Fruit fly (Drosophila melanogaster) whole organism, embryonic: Measurements from ENCODE around the gene Cby.
A peak's percentile ranks its signal among the peaks of the same experiment; 100 is the strongest.

Source experiments
- Adf1 ChIP-seq: fragments of 200-800 bp; sonication (Bioruptor generic); IDR thresholded peaks from 2 replicates; pipeline ENCODE4 v1.3.6; 2022; ENCODE audit warnings: missing biosample characterization, missing genetic modification characterization
- Blimp-1 ChIP-seq: fragments of 200-800 bp; sonication (Bioruptor generic); optimal IDR thresholded peaks from 3 replicates; lab custom pipeline; 2018; ENCODE audit warnings: missing biosample characterization, missing genetic modification characterization, mild to moderate bottlenecking, moderate library complexity, missing genetic modification reagents
- BtbVII ChIP-seq: fragments of 200-800 bp; sonication (Bioruptor generic); optimal IDR thresholded peaks from 3 replicates; lab custom pipeline; 2017; ENCODE audit warnings: missing biosample characterization, mild to moderate bottlenecking, missing genetic modification characterization
- CG10979 ChIP-seq: fragments of 200-800 bp; sonication (Bioruptor generic); optimal IDR thresholded peaks from 2 replicates; lab custom pipeline; 2018; ENCODE audit warnings: missing biosample characterization, mild to moderate bottlenecking, missing genetic modification characterization, moderate library complexity
- CG11504 ChIP-seq: fragments of 200-800 bp; sonication (Bioruptor generic); optimal IDR thresholded peaks from 3 replicates; lab custom pipeline; 2019; ENCODE audit warnings: missing biosample characterization, mild to moderate bottlenecking, missing genetic modification characterization, moderate library complexity
- CG13296 ChIP-seq: fragments of 200-800 bp; sonication (Bioruptor generic); optimal IDR thresholded peaks from 3 replicates; lab custom pipeline; 2018; ENCODE audit warnings: missing biosample characterization, mild to moderate bottlenecking, missing genetic modification characterization
- CG14014 ChIP-seq: fragments of 200-800 bp; sonication (Bioruptor generic); IDR thresholded peaks from 2 replicates; pipeline ENCODE4 v1.3.6; 2022; ENCODE audit warnings: missing biosample characterization, missing genetic modification characterization
- CG14710 ChIP-seq: fragments of 200-800 bp; sonication (Bioruptor generic); optimal IDR thresholded peaks from 3 replicates; lab custom pipeline; 2019; ENCODE audit warnings: missing biosample characterization, mild to moderate bottlenecking, missing genetic modification characterization, moderate library complexity
- CG15269 ChIP-seq: fragments of 200-800 bp; sonication (Bioruptor generic); optimal IDR thresholded peaks from 2 replicates; lab custom pipeline; 2018; ENCODE audit warnings: missing biosample characterization, mild to moderate bottlenecking, missing genetic modification characterization, moderate library complexity
- CG15514 ChIP-seq: fragments of 200-800 bp; sonication (Bioruptor generic); optimal IDR thresholded peaks from 3 replicates; lab custom pipeline; 2017; ENCODE audit warnings: missing biosample characterization, missing genetic modification characterization, mild to moderate bottlenecking, moderate library complexity, missing genetic modification reagents
- CG15601 ChIP-seq: fragments of 200-800 bp; sonication (Bioruptor generic); optimal IDR thresholded peaks from 3 replicates; lab custom pipeline; 2019; ENCODE audit warnings: missing biosample characterization, mild to moderate bottlenecking, missing genetic modification characterization, moderate library complexity
- CG1603 ChIP-seq: fragments of 200-800 bp; sonication (Bioruptor generic); optimal IDR thresholded peaks from 2 replicates; lab custom pipeline; 2019; ENCODE audit warnings: missing biosample characterization, mild to moderate bottlenecking, missing genetic modification characterization, moderate library complexity
- CG17359 ChIP-seq: fragments of 200-800 bp; sonication (Bioruptor generic); optimal IDR thresholded peaks from 3 replicates; lab custom pipeline; 2018; ENCODE audit warnings: missing biosample characterization, mild to moderate bottlenecking, missing genetic modification characterization, moderate library complexity
- CG17361 ChIP-seq: fragments of 200-800 bp; sonication (Bioruptor generic); IDR thresholded peaks from 3 replicates; pipeline ENCODE4 v1.3.6; 2022; ENCODE audit warnings: missing biosample characterization, missing genetic modification characterization
- CG17385 ChIP-seq: fragments of 200-800 bp; sonication (Bioruptor generic); optimal IDR thresholded peaks from 3 replicates; lab custom pipeline; 2018; ENCODE audit warnings: missing biosample characterization, mild to moderate bottlenecking, missing genetic modification characterization
- CG18599 ChIP-seq: fragments of 200-800 bp; sonication (Bioruptor generic); optimal IDR thresholded peaks from 3 replicates; lab custom pipeline; 2017; ENCODE audit warnings: missing biosample characterization, missing genetic modification characterization, mild to moderate bottlenecking, moderate library complexity, missing genetic modification reagents
- CG30403 ChIP-seq: fragments of 200-800 bp; sonication (Bioruptor generic); optimal IDR thresholded peaks from 3 replicates; lab custom pipeline; 2016; ENCODE audit warnings: missing biosample characterization, missing genetic modification characterization
- CG31441 ChIP-seq: fragments of 200-800 bp; sonication (Bioruptor generic); IDR thresholded peaks from 2 replicates; pipeline ENCODE4 v1.3.6; 2022; ENCODE audit warnings: missing biosample characterization, missing genetic modification characterization
- CG4617 ChIP-seq: fragments of 200-800 bp; sonication (Bioruptor generic); optimal IDR thresholded peaks from 3 replicates; lab custom pipeline; 2016; ENCODE audit warnings: missing biosample characterization, missing genetic modification characterization, borderline replicate concordance
- CG6854 ChIP-seq: fragments of 200-800 bp; sonication (Bioruptor generic); optimal IDR thresholded peaks from 3 replicates; lab custom pipeline; 2017; ENCODE audit warnings: missing biosample characterization, mild to moderate bottlenecking, missing genetic modification characterization
- CG7839 ChIP-seq: fragments of 200-800 bp; sonication (Bioruptor generic); optimal IDR thresholded peaks from 3 replicates; lab custom pipeline; 2018; ENCODE audit warnings: missing biosample characterization, mild to moderate bottlenecking, missing genetic modification characterization, moderate library complexity
- CG8388 ChIP-seq: fragments of 200-800 bp; sonication (Bioruptor generic); optimal IDR thresholded peaks from 2 replicates; lab custom pipeline; 2019; ENCODE audit warnings: missing biosample characterization, mild to moderate bottlenecking, missing genetic modification characterization, moderate library complexity
- CG9437 ChIP-seq: fragments of 200-800 bp; sonication (Bioruptor generic); optimal IDR thresholded peaks from 2 replicates; lab custom pipeline; 2018; ENCODE audit warnings: missing biosample characterization, mild to moderate bottlenecking, missing genetic modification characterization
- Chrac-16 ChIP-seq: fragments of 200-800 bp; sonication (Bioruptor generic); optimal IDR thresholded peaks from 3 replicates; lab custom pipeline; 2016; ENCODE audit warnings: missing biosample characterization, missing genetic modification characterization
- CoRest ChIP-seq: fragments of 200-800 bp; sonication (Bioruptor generic); optimal IDR thresholded peaks from 3 replicates; lab custom pipeline; 2018; ENCODE audit warnings: missing biosample characterization, mild to moderate bottlenecking, missing genetic modification characterization, moderate library complexity
- D ChIP-seq, 2 experiments: fragments of 200-800 bp in 1 of 2; fragments of >200 bp in 1 of 2; sonication (Bioruptor generic) in 1 of 2; optimal IDR thresholded peaks; 2 replicates in 1 of 2; 3 replicates in 1 of 2; lab custom pipeline; 2017; ENCODE audit warnings: mild to moderate bottlenecking in 1 of 2, missing biosample characterization in 1 of 2, missing genetic modification characterization in 1 of 2, missing genetic modification reagents in 1 of 2
- E2f2 ChIP-seq: fragments of 200-800 bp; sonication (Bioruptor generic); IDR thresholded peaks from 2 replicates; pipeline ENCODE4 v1.3.6; 2022; ENCODE audit warnings: missing biosample characterization, missing genetic modification characterization
- Hr3 ChIP-seq: fragments of 200-800 bp; sonication (Bioruptor generic); optimal IDR thresholded peaks from 3 replicates; lab custom pipeline; 2016; ENCODE audit warnings: missing biosample characterization, missing genetic modification characterization
- Hr51 ChIP-seq, 2 experiments: fragments of 200-800 bp; sonication (Bioruptor generic); optimal IDR thresholded peaks; 2 replicates in 1 of 2; 3 replicates in 1 of 2; lab custom pipeline; 2016 to 2018; ENCODE audit warnings: missing biosample characterization in 2 of 2, missing genetic modification characterization in 2 of 2, mild to moderate bottlenecking in 1 of 2, moderate library complexity in 1 of 2
- Hsf ChIP-seq: fragments of 200-800 bp; sonication (Bioruptor generic); optimal IDR thresholded peaks from 3 replicates; lab custom pipeline; 2016; ENCODE audit warnings: missing biosample characterization, missing genetic modification characterization
- MTF-1 ChIP-seq: fragments of 200-800 bp; sonication (Bioruptor generic); optimal IDR thresholded peaks from 2 replicates; lab custom pipeline; 2018; ENCODE audit warnings: missing biosample characterization, mild to moderate bottlenecking, missing genetic modification characterization, borderline replicate concordance
- PHDP ChIP-seq: fragments of 200-800 bp; sonication (Bioruptor generic); optimal IDR thresholded peaks from 3 replicates; lab custom pipeline; 2018; ENCODE audit warnings: missing biosample characterization, mild to moderate bottlenecking, missing genetic modification characterization, moderate library complexity
- Sox100B ChIP-seq: fragments of 200-800 bp; sonication (Bioruptor generic); optimal IDR thresholded peaks from 3 replicates; lab custom pipeline; 2018; ENCODE audit warnings: missing biosample characterization, mild to moderate bottlenecking, missing genetic modification characterization
- Sox102F ChIP-seq: fragments of 200-800 bp; sonication (Bioruptor generic); optimal IDR thresholded peaks from 2 replicates; lab custom pipeline; 2018; ENCODE audit warnings: missing biosample characterization, mild to moderate bottlenecking, missing genetic modification characterization, moderate library complexity
- Xrp1 ChIP-seq: fragments of 200-800 bp; sonication (Bioruptor generic); IDR thresholded peaks from 2 replicates; pipeline ENCODE4 v1.3.6; 2022; ENCODE audit warnings: missing biosample characterization, missing genetic modification characterization
- caup ChIP-seq: fragments of 200-800 bp; sonication (Bioruptor generic); optimal IDR thresholded peaks from 3 replicates; lab custom pipeline; 2017; ENCODE audit warnings: missing biosample characterization, mild to moderate bottlenecking, missing genetic modification characterization, moderate library complexity; ENCODE audit not compliant: severe bottlenecking
- dmrt11E ChIP-seq: fragments of 200-800 bp; sonication (Bioruptor generic); optimal IDR thresholded peaks from 3 replicates; lab custom pipeline; 2018; ENCODE audit warnings: missing biosample characterization, mild to moderate bottlenecking, missing genetic modification characterization, moderate library complexity
- dmrt99B ChIP-seq: fragments of 200-800 bp; sonication (Bioruptor generic); optimal IDR thresholded peaks from 2 replicates; lab custom pipeline; 2018; ENCODE audit warnings: missing biosample characterization, mild to moderate bottlenecking, missing genetic modification characterization, moderate library complexity
- grau ChIP-seq: fragments of 200-800 bp; optimal IDR thresholded peaks from 3 replicates; lab custom pipeline; 2019; ENCODE audit warnings: missing biosample characterization, mild to moderate bottlenecking, missing genetic modification characterization, moderate library complexity
- hkb ChIP-seq, 2 experiments: fragments of 200-800 bp in 1 of 2; fragments of >200 bp in 1 of 2; sonication (Bioruptor generic) in 1 of 2; IDR thresholded peaks in 1 of 2; optimal IDR thresholded peaks in 1 of 2; 2 replicates each; pipeline versions ENCODE4 v1.3.6 to Lab custom; 2017 to 2022; ENCODE audit warnings: missing biosample characterization in 1 of 2, missing genetic modification characterization in 1 of 2
- lab ChIP-seq: fragments of 200-800 bp; sonication (Bioruptor generic); optimal IDR thresholded peaks from 3 replicates; lab custom pipeline; 2017; ENCODE audit warnings: missing biosample characterization, missing genetic modification characterization, mild to moderate bottlenecking, moderate library complexity, missing genetic modification reagents
- nom ChIP-seq: fragments of 200-800 bp; sonication (Bioruptor generic); optimal IDR thresholded peaks from 2 replicates; lab custom pipeline; 2017; ENCODE audit warnings: missing biosample characterization, missing genetic modification characterization, mild to moderate bottlenecking, moderate library complexity, missing genetic modification reagents
- shn ChIP-seq: fragments of 200-800 bp; sonication (Bioruptor generic); optimal IDR thresholded peaks from 3 replicates; lab custom pipeline; 2016; ENCODE audit warnings: missing biosample characterization, missing genetic modification characterization
- tap ChIP-seq: fragments of 200-800 bp; optimal IDR thresholded peaks from 3 replicates; lab custom pipeline; 2019; ENCODE audit warnings: missing biosample characterization, mild to moderate bottlenecking, missing genetic modification characterization, moderate library complexity
- tx ChIP-seq: fragments of 200-800 bp; sonication (Bioruptor generic); optimal IDR thresholded peaks from 2 replicates; lab custom pipeline; 2016; ENCODE audit warnings: missing biosample characterization, missing genetic modification characterization
- unpg ChIP-seq: fragments of 200-800 bp; sonication (Bioruptor generic); optimal IDR thresholded peaks from 3 replicates; lab custom pipeline; 2018; ENCODE audit warnings: missing biosample characterization, mild to moderate bottlenecking, missing genetic modification characterization, moderate library complexity

Gene Cby

dm6 chr3R:21838505-21838956 is 29.3 kb upstream of the Cby start (continued):
- TF ChIP-seq CG15269 (tag; lab: Kevin White, UChicago) (peak; percentile 36), shn (GFP tag; lab: Kevin White, UChicago) (peak; percentile 3), CG4617 (GFP tag; lab: Kevin White, UChicago) (no peak), E2f2 (GFP tag; lab: Robert Waterston, UW) (no peak), CG11504 (tag; lab: Kevin White, UChicago) (peak; percentile 59), Chrac-16 (GFP tag; lab: Kevin White, UChicago) (peak; percentile 2), hkb (optimal IDR thresholded peaks at IDR 0.05; lab: Kevin White, UChicago) (no peak), hkb (GFP tag; IDR thresholded peaks at IDR 0.05; lab: Robert Waterston, UW) (peak; percentile 42; the same call in 1 of the 2 replicates), Adf1 (GFP tag; lab: Robert Waterston, UW) (no peak), tx (no peak), CoRest (tag; lab: Kevin White, UChicago) (peak; percentile 58), CG31441 (GFP tag; lab: Robert Waterston, UW) (peak; percentile 56; the same call in 1 of the 2 replicates), Hr3 (GFP tag; lab: Kevin White, UChicago) (peak; percentile 12), CG1603 (tag; lab: Kevin White, UChicago) (peak; percentile 61), nom (GFP tag; lab: Kevin White, UChicago) (peak; percentile 29), MTF-1 (GFP tag; lab: Kevin White, UChicago) (no peak), CG30403 (peak; percentile 46)

- TF ChIP-seq CG17361 (GFP tag; lab: Robert Waterston, UW) = peak; percentile 51; the same call in 1 of the 3 replicates
- TF ChIP-seq Sox102F = peak; percentile 53
- TF ChIP-seq Xrp1 (GFP tag; lab: Robert Waterston, UW) = peak; percentile 12; the same call in 1 of the 2 replicates
- peak; percentile 6 for TF ChIP-seq CG9437 (GFP tag; lab: Kevin White, UChicago)
- peak; percentile 65 for TF ChIP-seq Sox100B (GFP tag; lab: Kevin White, UChicago)
- peak in 1 of 2 experiments; percentile 73 for TF ChIP-seq Hr51 (GFP tag; optimal IDR thresholded peaks at IDR 0.05; lab: Kevin White, UChicago)
- TF ChIP-seq lab (GFP tag; lab: Kevin White, UChicago) = peak; percentile 42
- peak; percentile 27 for TF ChIP-seq tap
- peak; percentile 9 for TF ChIP-seq CG17359 (tag; lab: Kevin White, UChicago)
- TF ChIP-seq CG18599 (GFP tag; lab: Kevin White, UChicago) = peak; percentile 23
- TF ChIP-seq PHDP (tag; lab: Kevin White, UChicago) = peak; percentile 49
- TF ChIP-seq CG8388 = peak; percentile 15
- peak; percentile 7 for TF ChIP-seq CG15514
- no peak for TF ChIP-seq CG14014 (GFP tag; lab: Robert Waterston, UW)
- peak; percentile 33 for TF ChIP-seq CG6854 (GFP tag; lab: Kevin White, UChicago)
- TF ChIP-seq CG7839 (tag; lab: Kevin White, UChicago) = peak; percentile 40
- peak; percentile 37 for TF ChIP-seq CG14710 (tag; lab: Kevin White, UChicago)
- peak; percentile 7 for TF ChIP-seq caup (GFP tag; lab: Kevin White, UChicago)
- TF ChIP-seq unpg (GFP tag; lab: Kevin White, UChicago) = peak; percentile 36
- peak; percentile 33 for TF ChIP-seq BtbVII (GFP tag; lab: Kevin White, UChicago)
- peak; percentile 43 for TF ChIP-seq grau (tag; lab: Kevin White, UChicago)
- peak; percentile 64 for TF ChIP-seq CG13296 (GFP tag; lab: Kevin White, UChicago)
- TF ChIP-seq Blimp-1 (GFP tag; lab: Kevin White, UChicago) = peak; percentile 54
- no peak for TF ChIP-seq Hsf (GFP tag; lab: Kevin White, UChicago)
- peak; percentile 46 for TF ChIP-seq nom (GFP tag; lab: Kevin White, UChicago)
- TF ChIP-seq CG10979 (tag; lab: Kevin White, UChicago) = peak; percentile 48
- TF ChIP-seq CG15601 (tag; lab: Kevin White, UChicago) = no peak
- peak; percentile 18 for TF ChIP-seq CG17385
- no peak for TF ChIP-seq D (optimal IDR thresholded peaks at IDR 0.05; lab: Kevin White, UChicago)
- peak; percentile 31 for TF ChIP-seq D (GFP tag; optimal IDR thresholded peaks at IDR 0.05; lab: Kevin White, UChicago)
- TF ChIP-seq dmrt11E (tag; lab: Kevin White, UChicago) = peak; percentile 22
- TF ChIP-seq dmrt99B (tag; lab: Kevin White, UChicago) = peak; percentile 55
These were observed 28.2 kb upstream of the Cby start for dm6 chr3R:21839636-21840035.
